Worm (Caenorhabditis elegans) whole organism, L4 larva: Measurements from ENCODE around the gene Y27F2A.8.

ENCODE experiments used
- T20F7.1 ChIP-seq: fragments of 200-800 bp; sonication (Bioruptor generic); optimal IDR thresholded peaks from 2 replicates; lab custom pipeline; 2018; ENCODE audit warnings: mild to moderate bottlenecking, missing genetic modification characterization, missing compliant biosample characterization
- Y48G9A.11 ChIP-seq: fragments of 200-800 bp; sonication (Bioruptor generic); IDR thresholded peaks from 2 replicates; pipeline ENCODE4 v1.3.6; 2022; ENCODE audit warnings: missing genetic modification reagents, missing genetic modification characterization, missing compliant biosample characterization
- Y5F2A.4 ChIP-seq: fragments of 200-800 bp; sonication (Bioruptor generic); optimal IDR thresholded peaks from 2 replicates; lab custom pipeline; 2018; ENCODE audit warnings: mild to moderate bottlenecking, missing genetic modification characterization, missing compliant biosample characterization
- ZK546.5 ChIP-seq, 2 experiments: sonication (generic microtip); optimal IDR thresholded peaks; 2 replicates each; lab custom pipeline; 2017; ENCODE audit warnings: missing biosample characterization in 2 of 2, missing genetic modification characterization in 2 of 2
- aha-1 ChIP-seq: fragments of 150-350 bp; peaks from one replicate; lab custom pipeline; 2014; ENCODE audit warnings: missing biosample characterization, missing genetic modification characterization
- ceh-44 ChIP-seq: fragments of 200-800 bp; sonication (Bioruptor generic); IDR thresholded peaks from 2 replicates; pipeline ENCODE4 v1.3.6; 2022; ENCODE audit warnings: missing genetic modification reagents, missing genetic modification characterization, missing compliant biosample characterization
- daf-12 ChIP-seq: fragments of 150-350 bp; optimal IDR thresholded peaks from 2 replicates; lab custom pipeline; 2014; ENCODE audit warnings: missing biosample characterization, missing genetic modification reagents, missing genetic modification characterization
- daf-19 ChIP-seq: fragments of 200-800 bp; sonication (Bioruptor generic); conservative IDR thresholded peaks from 2 replicates; pipeline ENCODE4 v1.3.6; 2022; ENCODE audit warnings: missing genetic modification characterization, missing compliant biosample characterization
- dmd-6 ChIP-seq: fragments of 200-800 bp; sonication (Bioruptor generic); IDR thresholded peaks from 2 replicates; pipeline ENCODE4 v1.3.6; 2022; ENCODE audit warnings: missing genetic modification reagents, missing genetic modification characterization, missing compliant biosample characterization
- egl-43 ChIP-seq: fragments of 200-800 bp; sonication (Bioruptor generic); IDR thresholded peaks from 2 replicates; pipeline ENCODE4 v1.3.6; 2022; ENCODE audit warnings: missing genetic modification reagents, missing genetic modification characterization, missing compliant biosample characterization
- fkh-10 ChIP-seq: fragments of 150-350 bp; optimal IDR thresholded peaks from 2 replicates; lab custom pipeline; 2014; ENCODE audit warnings: missing biosample characterization, missing genetic modification reagents, missing genetic modification characterization
- fos-1 ChIP-seq: fragments of 150-350 bp; optimal IDR thresholded peaks from 2 replicates; lab custom pipeline; 2014; ENCODE audit warnings: missing biosample characterization, missing genetic modification characterization
- gei-8 ChIP-seq: fragments of 200-800 bp; sonication (Bioruptor generic); optimal IDR thresholded peaks from 2 replicates; lab custom pipeline; 2018; ENCODE audit warnings: mild to moderate bottlenecking, missing genetic modification characterization, missing compliant biosample characterization
- lin-1 ChIP-seq: fragments of 200-800 bp; sonication (Bioruptor generic); IDR thresholded peaks from 2 replicates; pipeline ENCODE4 v1.3.6; 2022; ENCODE audit warnings: missing genetic modification reagents, missing genetic modification characterization, missing compliant biosample characterization
- lin-38 ChIP-seq: fragments of 200-800 bp; sonication (Bioruptor generic); IDR thresholded peaks from 2 replicates; pipeline ENCODE4 v1.3.6; 2022; ENCODE audit warnings: missing genetic modification reagents, missing genetic modification characterization, missing compliant biosample characterization
- lir-3 ChIP-seq: sonication (generic microtip); optimal IDR thresholded peaks from 2 replicates; lab custom pipeline; 2016; ENCODE audit warnings: mild to moderate bottlenecking, missing genetic modification characterization, missing compliant biosample characterization
- madf-5 ChIP-seq, 2 experiments: fragments of 200-800 bp; sonication (Bioruptor generic); IDR thresholded peaks; 2 replicates each; pipeline ENCODE4 v1.3.6; 2022; ENCODE audit warnings: missing compliant biosample characterization in 2 of 2, missing genetic modification characterization in 2 of 2
- madf-9 ChIP-seq: fragments of 200-800 bp; sonication (Bioruptor generic); conservative IDR thresholded peaks from 2 replicates; pipeline ENCODE4 v1.3.6; 2022; ENCODE audit warnings: missing genetic modification reagents, missing genetic modification characterization, missing compliant biosample characterization
- mdl-1 ChIP-seq, 2 experiments: fragments of 150-350 bp in 1 of 2; sonication (generic microtip) in 1 of 2; optimal IDR thresholded peaks; 2 replicates each; lab custom pipeline; 2014 to 2017; ENCODE audit warnings: missing biosample characterization in 2 of 2, missing genetic modification characterization in 2 of 2
- mdt-29 ChIP-seq: fragments of 200-800 bp; sonication (Bioruptor generic); IDR thresholded peaks from 2 replicates; pipeline ENCODE4 v1.3.6; 2022; ENCODE audit warnings: missing genetic modification reagents, missing genetic modification characterization, missing compliant biosample characterization
- mes-2 ChIP-seq: sonication (generic microtip); optimal IDR thresholded peaks from 2 replicates; lab custom pipeline; 2016; ENCODE audit warnings: missing genotype, mild to moderate bottlenecking, missing genetic modification characterization, missing compliant biosample characterization; ENCODE audit not compliant: poor library complexity, severe bottlenecking
- nhr-25 ChIP-seq: sonication (generic microtip); optimal IDR thresholded peaks from 2 replicates; lab custom pipeline; 2017; ENCODE audit warnings: missing genetic modification characterization, mild to moderate bottlenecking, missing compliant biosample characterization, antibody characterized with exemption, moderate library complexity, borderline replicate concordance; ENCODE audit not compliant: insufficient read depth
- nhr-28 ChIP-seq: fragments of 150-350 bp; optimal IDR thresholded peaks from 2 replicates; lab custom pipeline; 2014; ENCODE audit warnings: missing biosample characterization, missing genetic modification characterization
- nhr-42 ChIP-seq: fragments of 200-800 bp; sonication (Bioruptor generic); IDR thresholded peaks from 2 replicates; pipeline ENCODE4 v1.3.6; 2022; ENCODE audit warnings: missing genetic modification characterization, missing compliant biosample characterization
- nhr-6 ChIP-seq: fragments of 150-350 bp; optimal IDR thresholded peaks from 2 replicates; lab custom pipeline; 2014; ENCODE audit warnings: missing biosample characterization, missing genetic modification characterization
- pha-4 ChIP-seq, 2 experiments: fragments of 150-350 bp in 1 of 2; fragments of 200-800 bp in 1 of 2; sonication (Bioruptor generic) in 1 of 2; IDR thresholded peaks in 1 of 2; optimal IDR thresholded peaks in 1 of 2; 2 replicates each; pipeline versions ENCODE4 v1.3.6 to Lab custom; 2014 to 2022; ENCODE audit warnings: missing genetic modification characterization in 2 of 2, missing genetic modification reagents in 2 of 2, missing biosample characterization in 1 of 2, missing compliant biosample characterization in 1 of 2
- php-3 ChIP-seq: fragments of 200-800 bp; sonication (Bioruptor generic); IDR thresholded peaks from 2 replicates; pipeline ENCODE4 v1.3.6; 2022; ENCODE audit warnings: missing genetic modification reagents, missing genetic modification characterization, missing compliant biosample characterization
- sdz-12 ChIP-seq: fragments of 200-800 bp; sonication (Bioruptor generic); optimal IDR thresholded peaks from 2 replicates; lab custom pipeline; 2018; ENCODE audit warnings: mild to moderate bottlenecking, missing genetic modification characterization, missing compliant biosample characterization
- spr-1 ChIP-seq: sonication (generic microtip); optimal IDR thresholded peaks from 2 replicates; lab custom pipeline; 2016; ENCODE audit warnings: mild to moderate bottlenecking, missing genetic modification characterization, missing compliant biosample characterization
- unc-39 ChIP-seq: sonication (generic microtip); optimal IDR thresholded peaks from 2 replicates; lab custom pipeline; 2017; ENCODE audit warnings: missing biosample characterization, missing genetic modification characterization
- unc-62 ChIP-seq, 3 experiments: fragments of 150-350 bp in 1 of 3; sonication (generic microtip); optimal IDR thresholded peaks in 2 of 3; peaks in 1 of 3; 1 replicate in 1 of 3; 2 replicates in 2 of 3; lab custom pipeline; 2014 to 2017; ENCODE audit warnings: missing biosample characterization in 3 of 3, missing genetic modification characterization in 3 of 3, missing genetic modification reagents in 3 of 3, missing genotype in 1 of 3
- zfp-3 ChIP-seq: fragments of 200-800 bp; sonication (Bioruptor generic); conservative IDR thresholded peaks from 2 replicates; pipeline ENCODE4 v1.3.6; 2022; ENCODE audit warnings: missing genetic modification reagents, missing genetic modification characterization, missing compliant biosample characterization
- ztf-7 ChIP-seq: fragments of 150-350 bp; optimal IDR thresholded peaks from 2 replicates; lab custom pipeline; 2014; ENCODE audit warnings: missing biosample characterization, missing genetic modification characterization

Gene Y27F2A.8

DNA sequence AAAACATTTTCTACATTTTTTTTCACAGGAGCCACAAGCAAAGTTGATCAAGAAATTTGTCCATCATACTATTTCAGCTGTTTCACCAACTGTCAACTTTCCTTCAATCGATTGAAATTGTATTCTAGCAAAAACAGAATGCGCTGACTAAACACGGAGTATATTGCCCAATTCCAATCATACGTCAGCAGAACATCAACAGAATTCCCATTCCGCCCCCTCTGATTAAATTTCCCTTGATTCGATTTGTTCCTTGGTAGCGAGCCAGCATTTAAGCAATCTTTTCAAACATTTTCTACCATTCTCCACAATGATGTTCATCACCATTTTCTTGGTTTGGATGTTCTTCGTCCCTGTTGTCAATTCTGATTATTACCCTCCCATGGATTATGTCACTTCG, 37.7 kb upstream of the Y27F2A.8 start, which contains the start of gene T10D4.15:
T10D4.15 (plus strand) TSS at position 301 of the 400 bp plus-strand sequence.
- TF ChIP-seq fkh-10 (no peak), lir-3 (no peak), mdt-29 (GFP tag; lab: Robert Waterston, UW) (no peak), dmd-6 (GFP tag; lab: Robert Waterston, UW) (no peak), unc-62 (GFP tag; optimal IDR thresholded peaks at IDR 0.05 in 1 of 2; lab: Kevin White, UChicago) (peak in 1 of 2 experiments; percentile 45), unc-62 (tag; optimal IDR thresholded peaks at IDR 0.05; lab: Kevin White, UChicago) (no peak), egl-43 (GFP tag; lab: Robert Waterston, UW) (no peak), gei-8 (GFP tag; lab: Kevin White, UChicago) (no peak), nhr-6 (tag; lab: Kevin White, UChicago) (no peak), fos-1 (tag; lab: Kevin White, UChicago) (no peak)

DNA sequence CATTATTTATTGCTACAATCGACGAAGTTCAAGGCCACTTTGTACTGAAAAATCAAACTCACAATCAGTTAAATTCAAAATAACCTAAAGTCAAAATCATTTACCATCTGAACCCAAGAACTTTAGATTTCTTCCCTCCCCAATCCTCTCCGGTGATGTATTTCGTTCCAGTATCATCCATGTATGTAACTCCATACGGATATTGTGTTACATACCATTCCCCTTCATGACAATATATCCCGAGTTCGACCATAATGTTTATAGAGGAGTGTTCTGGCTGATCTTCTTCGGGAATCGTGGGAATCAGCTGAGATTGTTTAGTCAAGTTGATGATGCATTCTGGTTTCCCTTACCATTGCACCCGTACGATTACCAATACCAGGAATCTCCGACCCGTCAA, 35.2 kb upstream of the Y27F2A.8 start:
- TF ChIP-seq zfp-3 (GFP tag; lab: Robert Waterston, UW) (no peak), unc-62 (GFP tag; optimal IDR thresholded peaks at IDR 0.05 in 1 of 2; lab: Kevin White, UChicago) (peak in 1 of 2 experiments; percentile 92), unc-62 (tag; optimal IDR thresholded peaks at IDR 0.05; lab: Kevin White, UChicago) (no peak)

ce11 chrII:3149521-3150190, 33.9 kb upstream of the Y27F2A.8 start, which contains the start of the genes T10D4.11 and T10D4.1:
Gene T10D4.11 (minus strand): TSS chrII:3149621.
Gene T10D4.1 (plus strand): TSS chrII:3150140.
- no peak for TF ChIP-seq pha-4 (GFP tag; IDR thresholded peaks at IDR 0.05; lab: Robert Waterston, UW)
- TF ChIP-seq pha-4 (tag; optimal IDR thresholded peaks at IDR 0.05; lab: Kevin White, UChicago): no peak
- peak; percentile 3 for TF ChIP-seq aha-1 (tag; lab: Kevin White, UChicago)

DNA sequence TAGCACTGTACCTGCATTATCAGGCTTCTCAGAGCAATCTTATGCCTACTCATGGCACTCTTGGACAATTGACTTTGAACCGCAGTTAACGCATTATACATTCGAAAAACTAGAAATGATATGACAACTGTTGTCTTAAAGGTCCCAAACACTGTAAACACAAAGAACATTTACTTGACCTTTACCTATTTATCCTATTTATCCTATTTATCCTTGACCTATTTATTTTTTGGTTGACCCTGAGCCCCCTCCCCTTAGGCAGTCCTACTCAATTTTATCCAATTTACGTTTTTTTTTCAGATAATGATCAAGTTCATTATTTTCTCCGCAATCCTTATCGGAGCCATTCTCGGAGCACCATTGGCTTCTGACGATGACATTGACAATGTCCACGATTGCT, 32.0 kb upstream of the Y27F2A.8 start, which contains the start of the genes T10D4.14 and T10D4.19:
T10D4.14 (minus strand) TSS at position 101 of the 400 bp plus-strand sequence.
T10D4.19 (plus strand) TSS at position 304 of the 400 bp plus-strand sequence.
- TF ChIP-seq lin-38 (GFP tag; lab: Robert Waterston, UW) (no peak), mes-2 (no peak), nhr-42 (GFP tag; lab: Robert Waterston, UW) (no peak)

ce11 chrII:3154383-3154782, 29.2 kb upstream of the Y27F2A.8 start, which contains the start of gene sri-32:
Gene sri-32 (minus strand): TSS chrII:3154483.
- no peak for TF ChIP-seq daf-12
- no peak for TF ChIP-seq unc-39
- no peak for TF ChIP-seq spr-1
- TF ChIP-seq ceh-44 (GFP tag; lab: Robert Waterston, UW): no peak
- TF ChIP-seq ztf-7 (tag; lab: Kevin White, UChicago): no peak
- no peak for TF ChIP-seq T20F7.1 (GFP tag; lab: Kevin White, UChicago)
- TF ChIP-seq sdz-12 (GFP tag; lab: Kevin White, UChicago): no peak
- no peak for TF ChIP-seq php-3 (GFP tag; lab: Robert Waterston, UW)
- no peak for TF ChIP-seq aha-1 (tag; lab: Kevin White, UChicago)
- no peak for TF ChIP-seq Y5F2A.4
- no peak for TF ChIP-seq madf-9 (GFP tag; lab: Robert Waterston, UW)
- TF ChIP-seq unc-62 (GFP tag; optimal IDR thresholded peaks at IDR 0.05 in 1 of 2; lab: Kevin White, UChicago): no peak
- TF ChIP-seq unc-62 (tag; optimal IDR thresholded peaks at IDR 0.05; lab: Kevin White, UChicago): no peak
- TF ChIP-seq madf-5 (GFP tag; IDR thresholded peaks at IDR 0.05; lab: Robert Waterston, UW): no peak
- no peak for TF ChIP-seq daf-19 (GFP tag; lab: Robert Waterston, UW)
- TF ChIP-seq ZK546.5 (tag; optimal IDR thresholded peaks at IDR 0.05; lab: Kevin White, UChicago): no peak

DNA sequence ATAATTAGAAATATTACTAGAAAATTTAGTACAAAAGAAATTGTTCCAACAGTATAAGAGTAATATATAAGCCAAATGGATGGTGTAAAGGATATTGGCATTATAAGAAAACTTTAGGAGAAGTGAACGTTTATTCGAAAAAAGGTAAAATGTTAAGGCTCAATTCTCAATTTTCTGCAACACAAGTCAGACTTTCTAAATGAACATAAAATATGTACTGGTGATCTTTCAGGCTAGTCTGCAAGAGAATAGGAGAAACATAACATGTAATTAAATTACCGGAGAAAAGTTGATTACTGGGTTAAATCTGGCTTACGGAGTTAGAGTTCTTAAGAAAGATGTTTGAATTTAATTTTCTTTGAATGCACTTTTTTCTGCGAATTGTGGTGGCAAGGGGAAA, 26.8 kb upstream of the Y27F2A.8 start, which contains the start of gene sri-33:
sri-33 (minus strand) TSS at position 101 of the 400 bp plus-strand sequence.
- no peak for TF ChIP-seq Y48G9A.11
- no peak for TF ChIP-seq lin-1
- no peak for TF ChIP-seq madf-5 (GFP tag; IDR thresholded peaks at IDR 0.05; lab: Robert Waterston, UW)
- no peak for TF ChIP-seq mdl-1 (tag; optimal IDR thresholded peaks at IDR 0.05; lab: Kevin White, UChicago)
- TF ChIP-seq aha-1 (tag; lab: Kevin White, UChicago): peak; percentile 34
- no peak for TF ChIP-seq nhr-25
- no peak for TF ChIP-seq nhr-28 (tag; lab: Kevin White, UChicago)
- no peak for TF ChIP-seq T20F7.1 (GFP tag; lab: Kevin White, UChicago)
- no peak for TF ChIP-seq ztf-7 (tag; lab: Kevin White, UChicago)
